Worm (Caenorhabditis elegans) whole organism, L3 larva: ENCODE data around the gene zfp-3.

Experiments
- ceh-82 ChIP-seq: fragments of 150-350 bp; optimal IDR thresholded peaks from 2 replicates; lab custom pipeline; 2014; ENCODE audit warnings: missing biosample characterization, missing genetic modification characterization
- egl-27 ChIP-seq: sonication (generic microtip); optimal IDR thresholded peaks from 4 replicates; lab custom pipeline; 2017; ENCODE audit warnings: missing biosample characterization, missing genetic modification reagents, missing genetic modification characterization
- egl-5 ChIP-seq: fragments of 150-350 bp; optimal IDR thresholded peaks from 2 replicates; lab custom pipeline; 2017; ENCODE audit warnings: missing biosample characterization, missing genetic modification reagents, missing genetic modification characterization, inconsistent platforms
- elt-1 ChIP-seq: fragments of 150-350 bp; optimal IDR thresholded peaks from 2 replicates; lab custom pipeline; 2014; ENCODE audit warnings: missing biosample characterization, missing genetic modification characterization
- fkh-2 ChIP-seq: fragments of 150-350 bp; optimal IDR thresholded peaks from 2 replicates; lab custom pipeline; 2014; ENCODE audit warnings: missing biosample characterization, missing genetic modification reagents, missing genetic modification characterization
- lin-15B ChIP-seq: fragments of 150-350 bp; optimal IDR thresholded peaks from 2 replicates; lab custom pipeline; 2014; ENCODE audit warnings: missing biosample characterization, missing genetic modification characterization
- nhr-237 ChIP-seq: fragments of 150-350 bp; optimal IDR thresholded peaks from 2 replicates; lab custom pipeline; 2014; ENCODE audit warnings: missing biosample characterization, missing genetic modification characterization
- pqm-1 ChIP-seq: fragments of 150-350 bp; optimal IDR thresholded peaks from 2 replicates; lab custom pipeline; 2017; ENCODE audit warnings: missing biosample characterization, missing genetic modification characterization, inconsistent platforms
- skn-1 ChIP-seq: fragments of 150-350 bp; optimal IDR thresholded peaks from 2 replicates; lab custom pipeline; 2014; ENCODE audit warnings: missing biosample characterization, missing genetic modification characterization
- snpc-4 ChIP-seq: fragments of 150-350 bp; optimal IDR thresholded peaks from 2 replicates; lab custom pipeline; 2014; ENCODE audit warnings: missing biosample characterization, missing genetic modification characterization
- tbx-2 ChIP-seq: sonication (generic microtip); optimal IDR thresholded peaks from 2 replicates; lab custom pipeline; 2016; ENCODE audit warnings: mild to moderate bottlenecking, missing genetic modification characterization, missing compliant biosample characterization
- unc-39 ChIP-seq: sonication (generic microtip); optimal IDR thresholded peaks from 4 replicates; lab custom pipeline; 2017; ENCODE audit warnings: missing biosample characterization, missing genetic modification characterization

ce11 chrX:1473794-1474193, 27.4 kb upstream of the zfp-3 start:
- TF ChIP-seq nhr-237 (tag; lab: Kevin White, UChicago) (no peak), skn-1 (tag; lab: Kevin White, UChicago) (no peak), lin-15B (tag; lab: Kevin White, UChicago) (no peak), pqm-1 (tag; lab: Kevin White, UChicago) (no peak), snpc-4 (tag; lab: Kevin White, UChicago) (no peak), tbx-2 (tag; lab: Kevin White, UChicago) (no peak), elt-1 (no peak), egl-27 (tag; lab: Kevin White, UChicago) (no peak), unc-39 (tag; lab: Kevin White, UChicago) (no peak), egl-5 (tag; lab: Kevin White, UChicago) (no peak), ceh-82 (tag; lab: Kevin White, UChicago) (no peak), fkh-2 (tag; lab: Kevin White, UChicago) (no peak)
